Worm (Caenorhabditis elegans) whole organism, midembryonic: ENCODE measurements around the gene Y82E9BR.20.

ENCODE experiments used
- T22C8.4 ChIP-seq: fragments of 200-800 bp; sonication (Bioruptor generic); IDR thresholded peaks from 2 replicates; pipeline ENCODE4 v1.3.6; 2022; ENCODE audit warnings: missing genetic modification characterization, missing compliant biosample characterization
- cog-1 ChIP-seq: sonication (generic microtip); optimal IDR thresholded peaks from 2 replicates; lab custom pipeline; 2016; ENCODE audit warnings: missing genetic modification characterization, missing compliant biosample characterization
- flt-1 ChIP-seq: fragments of 200-800 bp; sonication (Bioruptor generic); IDR thresholded peaks from 2 replicates; pipeline ENCODE4 v1.3.6; 2022; ENCODE audit warnings: missing genetic modification characterization, missing compliant biosample characterization
- klf-2 ChIP-seq: fragments of 200-800 bp; sonication (Bioruptor generic); conservative IDR thresholded peaks from 2 replicates; pipeline ENCODE4 v1.3.6; 2022; ENCODE audit warnings: missing genetic modification reagents, missing genetic modification characterization, missing compliant biosample characterization
- med-1 ChIP-seq: sonication (generic microtip); optimal IDR thresholded peaks from 2 replicates; lab custom pipeline; 2017; ENCODE audit warnings: missing genetic modification characterization, mild to moderate bottlenecking, missing compliant biosample characterization, antibody characterized with exemption, missing genetic modification reagents; ENCODE audit not compliant: insufficient read depth
- ref-1 ChIP-seq: fragments of 200-800 bp; sonication (Bioruptor generic); conservative IDR thresholded peaks from 2 replicates; pipeline ENCODE4 v1.3.6; 2022; ENCODE audit warnings: missing genetic modification reagents, missing genetic modification characterization, missing compliant biosample characterization
- tab-1 ChIP-seq: fragments of 200-800 bp; sonication (Bioruptor generic); IDR thresholded peaks from 2 replicates; pipeline ENCODE4 v1.3.6; 2022; ENCODE audit warnings: missing genetic modification characterization, missing compliant biosample characterization
- ztf-23 ChIP-seq: fragments of 200-800 bp; sonication (Bioruptor generic); IDR thresholded peaks from 2 replicates; pipeline ENCODE4 v1.3.6; 2022; ENCODE audit warnings: missing genetic modification reagents, missing genetic modification characterization, missing compliant biosample characterization
- ztf-29 ChIP-seq: fragments of 200-800 bp; sonication (Bioruptor generic); IDR thresholded peaks from 2 replicates; pipeline ENCODE4 v1.3.6; 2022; ENCODE audit warnings: missing genetic modification reagents, missing genetic modification characterization, missing compliant biosample characterization

The Y82E9BR.20 gene

ce11 chrIII:1380535-1381274 lies 6.5 kb downstream of the Y82E9BR.20 start, which contains the start of the genes pals-21 and Y82E9BR.6:
pals-21 (minus strand) TSS chrIII:1380635.
Y82E9BR.6 (plus strand) TSS chrIII:1381224.
- TF ChIP-seq flt-1 (GFP tag; lab: Robert Waterston, UW) (no peak), ref-1 (GFP tag; lab: Robert Waterston, UW) (no peak), T22C8.4 (no peak), ztf-29 (GFP tag; lab: Robert Waterston, UW) (no peak), tab-1 (GFP tag; lab: Robert Waterston, UW) (no peak), ztf-23 (GFP tag; lab: Robert Waterston, UW) (no peak), cog-1 (tag; lab: Kevin White, UChicago) (no peak), klf-2 (no peak), med-1 (no peak)

- no peak for TF ChIP-seq flt-1 (GFP tag; lab: Robert Waterston, UW)
- TF ChIP-seq klf-2 = no peak
- no peak for TF ChIP-seq ztf-29 (GFP tag; lab: Robert Waterston, UW)
- TF ChIP-seq cog-1 (tag; lab: Kevin White, UChicago) = no peak
- TF ChIP-seq ztf-23 (GFP tag; lab: Robert Waterston, UW) = no peak
- TF ChIP-seq T22C8.4 = no peak
- TF ChIP-seq tab-1 (GFP tag; lab: Robert Waterston, UW) = no peak
- no peak for TF ChIP-seq med-1
- TF ChIP-seq ref-1 (GFP tag; lab: Robert Waterston, UW) = no peak
Observed at ce11 chrIII:1383483-1383882, 9.3 kb downstream of the Y82E9BR.20 start.

ce11 chrIII:1384092-1384491 lies 9.9 kb downstream of the Y82E9BR.20 start, which contains the start of the genes fbxa-138 and Y82E9BR.5:
fbxa-138 (minus strand) TSS chrIII:1384252.
Y82E9BR.5 (plus strand) TSS chrIII:1384370.
- TF ChIP-seq klf-2 = no peak

- TF ChIP-seq klf-2 (no peak), ref-1 (GFP tag; lab: Robert Waterston, UW) (no peak), ztf-29 (GFP tag; lab: Robert Waterston, UW) (no peak), tab-1 (GFP tag; lab: Robert Waterston, UW) (no peak), ztf-23 (GFP tag; lab: Robert Waterston, UW) (no peak), flt-1 (GFP tag; lab: Robert Waterston, UW) (no peak), cog-1 (tag; lab: Kevin White, UChicago) (no peak), med-1 (no peak), T22C8.4 (no peak)
Observed at ce11 chrIII:1384694-1385093, 10.5 kb downstream of the Y82E9BR.20 start.

- TF ChIP-seq tab-1 (GFP tag; lab: Robert Waterston, UW) (no peak), med-1 (no peak), klf-2 (no peak), ztf-23 (GFP tag; lab: Robert Waterston, UW) (no peak), flt-1 (GFP tag; lab: Robert Waterston, UW) (no peak), cog-1 (tag; lab: Kevin White, UChicago) (no peak), ztf-29 (GFP tag; lab: Robert Waterston, UW) (no peak), T22C8.4 (no peak)
Observed at ce11 chrIII:1388274-1389058, 14.3 kb downstream of the Y82E9BR.20 start, which contains the start of gene pals-20. pals-20 (minus strand) TSS chrIII:1388324.

ce11 chrIII:1389988-1390387 lies 15.8 kb downstream of the Y82E9BR.20 start:
- TF ChIP-seq klf-2 = no peak
- TF ChIP-seq ztf-23 (GFP tag; lab: Robert Waterston, UW) = no peak
- no peak for TF ChIP-seq cog-1 (tag; lab: Kevin White, UChicago)
- no peak for TF ChIP-seq med-1
- TF ChIP-seq tab-1 (GFP tag; lab: Robert Waterston, UW) = no peak
- no peak for TF ChIP-seq ztf-29 (GFP tag; lab: Robert Waterston, UW)
- TF ChIP-seq T22C8.4 = no peak
- no peak for TF ChIP-seq flt-1 (GFP tag; lab: Robert Waterston, UW)
- no peak for TF ChIP-seq ref-1 (GFP tag; lab: Robert Waterston, UW)

ce11 chrIII:1391752-1392151 lies 17.5 kb downstream of the Y82E9BR.20 start, which contains the start of gene pals-17:
pals-17 (minus strand) TSS chrIII:1391852.
- TF ChIP-seq ztf-29 (GFP tag; lab: Robert Waterston, UW) = no peak
- no peak for TF ChIP-seq med-1

- no peak for TF ChIP-seq cog-1 (tag; lab: Kevin White, UChicago)
- no peak for TF ChIP-seq T22C8.4
- TF ChIP-seq ref-1 (GFP tag; lab: Robert Waterston, UW) = no peak
- TF ChIP-seq flt-1 (GFP tag; lab: Robert Waterston, UW) = no peak
- TF ChIP-seq ztf-29 (GFP tag; lab: Robert Waterston, UW) = no peak
- TF ChIP-seq ztf-23 (GFP tag; lab: Robert Waterston, UW) = no peak
- TF ChIP-seq klf-2 = no peak
- TF ChIP-seq med-1 = no peak
- TF ChIP-seq tab-1 (GFP tag; lab: Robert Waterston, UW) = no peak
Observed at ce11 chrIII:1392763-1393162, 18.6 kb downstream of the Y82E9BR.20 start.

- TF ChIP-seq ztf-23 (GFP tag; lab: Robert Waterston, UW) (no peak), med-1 (no peak), tab-1 (GFP tag; lab: Robert Waterston, UW) (no peak), klf-2 (no peak), ref-1 (GFP tag; lab: Robert Waterston, UW) (no peak), T22C8.4 (no peak)
Observed at ce11 chrIII:1395355-1395754, 21.1 kb downstream of the Y82E9BR.20 start.

ce11 chrIII:1398183-1398582 lies 24.0 kb downstream of the Y82E9BR.20 start:
- TF ChIP-seq flt-1 (GFP tag; lab: Robert Waterston, UW) (no peak), med-1 (no peak), cog-1 (tag; lab: Kevin White, UChicago) (no peak), tab-1 (GFP tag; lab: Robert Waterston, UW) (no peak), ztf-23 (GFP tag; lab: Robert Waterston, UW) (no peak), ref-1 (GFP tag; lab: Robert Waterston, UW) (no peak), ztf-29 (GFP tag; lab: Robert Waterston, UW) (no peak), T22C8.4 (no peak), klf-2 (no peak)
